Worm (Caenorhabditis elegans): Measurements from ENCODE around the gene lsm-5.

The lsm-5 gene

DNA sequence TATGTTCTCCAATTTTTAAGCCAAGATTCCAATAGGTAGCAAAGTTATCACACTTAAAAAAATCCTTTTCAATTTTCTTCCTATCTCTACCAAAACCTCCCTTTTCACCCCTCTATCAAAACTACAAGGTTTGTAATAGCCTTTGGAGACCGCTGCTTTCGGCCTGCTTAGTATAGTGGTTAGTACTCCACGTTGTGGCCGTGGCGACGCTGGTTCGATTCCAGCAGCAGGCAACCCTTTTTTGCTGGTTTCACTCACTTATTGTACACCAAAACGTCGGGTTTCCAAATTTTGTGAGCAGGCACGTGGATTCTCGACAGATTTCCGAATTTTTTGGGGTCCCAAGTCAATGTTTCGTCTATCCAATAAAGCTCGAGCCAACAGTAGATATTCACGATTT, 16.3 kb upstream of the lsm-5 start:
- TF ChIP-seq nhr-23 (tag; optimal IDR thresholded peaks at IDR 0.05) (no peak), skn-1 (tag; optimal IDR thresholded peaks at IDR 0.05) (no peak), fkh-2 (tag; optimal IDR thresholded peaks at IDR 0.05) (no peak), hmg-11 (tag; optimal IDR thresholded peaks at IDR 0.05) (peak; percentile 43), pqm-1 (tag; optimal IDR thresholded peaks at IDR 0.05) (peak; percentile 16), ceh-9 (tag; optimal IDR thresholded peaks at IDR 0.05) (no peak), nfya-1 (tag; optimal IDR thresholded peaks at IDR 0.05; ENCODE audit: insufficient read depth) (peak; percentile 38), nhr-25 (tag; optimal IDR thresholded peaks at IDR 0.05) (no peak), eor-1 (tag; optimal IDR thresholded peaks at IDR 0.05) (no peak), ama-1 (optimal IDR thresholded peaks at IDR 0.05) (no peak), zag-1 (tag; optimal IDR thresholded peaks at IDR 0.05) (no peak), daf-12 (tag; optimal IDR thresholded peaks at IDR 0.05) (no peak), nhr-28 (tag; optimal IDR thresholded peaks at IDR 0.05) (no peak), aly-2 (tag; optimal IDR thresholded peaks at IDR 0.05) (no peak), R02D3.7 (tag; optimal IDR thresholded peaks at IDR 0.05) (no peak), nhr-76 (tag; optimal IDR thresholded peaks at IDR 0.05) (no peak), ceh-28 (tag; optimal IDR thresholded peaks at IDR 0.05) (no peak), nhr-43 (tag; optimal IDR thresholded peaks at IDR 0.05; ENCODE audit: poor library complexity, severe bottlenecking) (peak; percentile 20), nhr-11 (tag; optimal IDR thresholded peaks at IDR 0.05) (no peak), fos-1 (tag; optimal IDR thresholded peaks at IDR 0.05) (no peak), mdl-1 (tag; optimal IDR thresholded peaks at IDR 0.05) (no peak), lin-15B (tag; optimal IDR thresholded peaks at IDR 0.05) (no peak), fkh-10 (GFP tag; optimal IDR thresholded peaks at IDR 0.05) (no peak), elt-2 (tag; optimal IDR thresholded peaks at IDR 0.05) (peak; percentile 6), unc-62 (GFP tag; optimal IDR thresholded peaks at IDR 0.05) (no peak), ceh-16 (tag; optimal IDR thresholded peaks at IDR 0.05) (no peak), elt-1 (tag; optimal IDR thresholded peaks at IDR 0.05) (no peak), ceh-82 (tag; optimal IDR thresholded peaks at IDR 0.05) (no peak), unc-39 (tag; optimal IDR thresholded peaks at IDR 0.05) (no peak)

- no peak for TF ChIP-seq nhr-43 (tag; optimal IDR thresholded peaks at IDR 0.05; ENCODE audit: poor library complexity, severe bottlenecking)
- TF ChIP-seq lsy-12 (tag; optimal IDR thresholded peaks at IDR 0.05): no peak
- no peak for TF ChIP-seq elt-1 (tag; optimal IDR thresholded peaks at IDR 0.05)
- TF ChIP-seq unc-62 (GFP tag; optimal IDR thresholded peaks at IDR 0.05): no peak
These were observed 11.1 kb upstream of the lsm-5 start, which contains the start of gene acr-18 for ce11 chrV:15559047-15559446. Gene acr-18, minus strand, starts transcription at chrV:15559147.

DNA sequence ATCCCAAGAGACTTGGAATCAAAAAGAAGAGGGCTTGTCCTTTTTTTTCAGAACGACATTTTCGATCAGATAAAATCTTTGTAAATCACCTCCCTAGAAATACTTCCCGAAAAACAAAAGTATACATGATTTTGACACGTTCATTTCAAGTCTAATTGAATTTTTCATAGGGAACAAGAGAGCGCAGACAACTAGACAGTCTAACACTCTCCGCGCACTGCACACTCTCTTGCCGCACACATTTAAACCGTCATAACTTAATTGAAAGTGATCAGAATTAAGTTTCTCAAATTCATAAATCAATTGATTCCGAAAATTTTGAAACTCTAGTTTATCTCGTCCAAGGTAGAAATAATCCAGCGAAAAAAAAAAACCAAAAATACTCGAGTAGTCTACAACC, 10.5 kb upstream of the lsm-5 start:
- peak; percentile 0 for TF ChIP-seq elt-1 (tag; optimal IDR thresholded peaks at IDR 0.05)
- TF ChIP-seq elt-2 (tag; optimal IDR thresholded peaks at IDR 0.05): no peak
- no peak for TF ChIP-seq snpc-4 (tag; optimal IDR thresholded peaks at IDR 0.05)

- no peak for TF ChIP-seq ceh-28 (tag; optimal IDR thresholded peaks at IDR 0.05)
- TF ChIP-seq nfya-1 (tag; optimal IDR thresholded peaks at IDR 0.05; ENCODE audit: insufficient read depth): peak; percentile 51
- no peak for TF ChIP-seq nhr-76 (tag; optimal IDR thresholded peaks at IDR 0.05)
- TF ChIP-seq fkh-2 (tag; optimal IDR thresholded peaks at IDR 0.05): no peak
These were observed 7.6 kb upstream of the lsm-5 start for ce11 chrV:15562541-15562940.

- TF ChIP-seq nhr-23 (tag; optimal IDR thresholded peaks at IDR 0.05): no peak
- TF ChIP-seq jun-1 (tag; optimal IDR thresholded peaks at IDR 0.05): no peak
- TF ChIP-seq zag-1 (tag; optimal IDR thresholded peaks at IDR 0.05): no peak
- TF ChIP-seq fkh-10 (GFP tag; optimal IDR thresholded peaks at IDR 0.05): peak; percentile 80
- TF ChIP-seq eor-1 (tag; optimal IDR thresholded peaks at IDR 0.05): no peak
These were observed 6.7 kb upstream of the lsm-5 start for ce11 chrV:15563477-15563876.

ce11 chrV:15563985-15564384, 6.2 kb upstream of the lsm-5 start:
- TF ChIP-seq elt-3 (tag; optimal IDR thresholded peaks at IDR 0.05): no peak
- TF ChIP-seq ztf-11 (tag; optimal IDR thresholded peaks at IDR 0.05): no peak
- TF ChIP-seq mml-1 (tag; optimal IDR thresholded peaks at IDR 0.05): no peak
- TF ChIP-seq ceh-82 (tag; optimal IDR thresholded peaks at IDR 0.05): no peak
- TF ChIP-seq pqm-1 (tag; optimal IDR thresholded peaks at IDR 0.05): peak; percentile 84
- TF ChIP-seq nfya-1 (tag; optimal IDR thresholded peaks at IDR 0.05; ENCODE audit: insufficient read depth): peak; percentile 30
- no peak for TF ChIP-seq snpc-4 (tag; optimal IDR thresholded peaks at IDR 0.05)
- no peak for TF ChIP-seq mdl-1 (tag; optimal IDR thresholded peaks at IDR 0.05)
- no peak for TF ChIP-seq egl-27 (tag; optimal IDR thresholded peaks at IDR 0.05)
- peak; percentile 37 for TF ChIP-seq R02D3.7 (tag; optimal IDR thresholded peaks at IDR 0.05)
- TF ChIP-seq zag-1 (tag; optimal IDR thresholded peaks at IDR 0.05): no peak
- TF ChIP-seq fkh-10 (GFP tag; optimal IDR thresholded peaks at IDR 0.05): no peak
- TF ChIP-seq lsy-12 (tag; optimal IDR thresholded peaks at IDR 0.05): no peak
- TF ChIP-seq eor-1 (tag; optimal IDR thresholded peaks at IDR 0.05): no peak
- no peak for TF ChIP-seq sea-2 (GFP tag; optimal IDR thresholded peaks at IDR 0.05)
- TF ChIP-seq elt-2 (tag; optimal IDR thresholded peaks at IDR 0.05): peak; percentile 71
- no peak for TF ChIP-seq tbx-2 (tag; optimal IDR thresholded peaks at IDR 0.05)
- TF ChIP-seq jun-1 (tag; optimal IDR thresholded peaks at IDR 0.05): peak; percentile 60
- TF ChIP-seq nhr-67 (tag; optimal IDR thresholded peaks at IDR 0.05): no peak
- TF ChIP-seq ZK546.5 (tag; optimal IDR thresholded peaks at IDR 0.05): no peak
- TF ChIP-seq egl-5 (tag; optimal IDR thresholded peaks at IDR 0.05): no peak
- no peak for TF ChIP-seq fos-1 (tag; optimal IDR thresholded peaks at IDR 0.05)
- no peak for TF ChIP-seq skn-1 (tag; optimal IDR thresholded peaks at IDR 0.05)
- TF ChIP-seq nhr-23 (tag; optimal IDR thresholded peaks at IDR 0.05): peak; percentile 31
- peak; percentile 71 for TF ChIP-seq nhr-43 (tag; optimal IDR thresholded peaks at IDR 0.05; ENCODE audit: poor library complexity, severe bottlenecking)
- no peak for TF ChIP-seq fkh-2 (tag; optimal IDR thresholded peaks at IDR 0.05)
